Fruit fly (Drosophila melanogaster) whole organism, prepupa: ENCODE results near the gene CG14687.

Source experiments
- CG10669 ChIP-seq: fragments of 200-800 bp; sonication (Bioruptor generic); optimal IDR thresholded peaks from 3 replicates; lab custom pipeline; 2018; ENCODE audit warnings: missing biosample characterization, mild to moderate bottlenecking, missing genetic modification characterization, moderate library complexity
- CG11762 ChIP-seq: fragments of 200-800 bp; sonication (Bioruptor generic); optimal IDR thresholded peaks from 3 replicates; lab custom pipeline; 2016; ENCODE audit warnings: missing biosample characterization, missing genetic modification characterization; ENCODE audit not compliant: insufficient read depth
- CG11902 ChIP-seq: fragments of 200-800 bp; sonication (Bioruptor generic); optimal IDR thresholded peaks from 3 replicates; lab custom pipeline; 2016; ENCODE audit warnings: missing biosample characterization, missing genetic modification characterization
- CG15336 ChIP-seq: fragments of 200-800 bp; sonication (Bioruptor generic); IDR thresholded peaks from 2 replicates; pipeline ENCODE4 v1.3.6; 2022; ENCODE audit warnings: missing biosample characterization, missing genetic modification characterization
- CG32006 ChIP-seq: fragments of 200-800 bp; sonication (Bioruptor generic); optimal IDR thresholded peaks from 3 replicates; lab custom pipeline; 2017; ENCODE audit warnings: missing biosample characterization, mild to moderate bottlenecking, missing genetic modification characterization
- CG3919 ChIP-seq: fragments of 200-800 bp; sonication (Bioruptor generic); optimal IDR thresholded peaks from 3 replicates; lab custom pipeline; 2016; ENCODE audit warnings: missing biosample characterization, missing genetic modification characterization
- CG6163 ChIP-seq: fragments of 200-800 bp; sonication (Bioruptor generic); IDR thresholded peaks from 3 replicates; pipeline ENCODE4 v1.3.6; 2022; ENCODE audit warnings: missing biosample characterization, missing genetic modification characterization
- CG6276 ChIP-seq: fragments of 200-800 bp; sonication (Bioruptor generic); optimal IDR thresholded peaks from 2 replicates; lab custom pipeline; 2017; ENCODE audit warnings: missing biosample characterization, mild to moderate bottlenecking, missing genetic modification characterization
- CG6808 ChIP-seq: fragments of 200-800 bp; sonication (Bioruptor generic); optimal IDR thresholded peaks from 3 replicates; lab custom pipeline; 2017; ENCODE audit warnings: missing biosample characterization, missing genetic modification characterization, mild to moderate bottlenecking, moderate library complexity, missing genetic modification reagents
- CG6854 ChIP-seq: fragments of 200-800 bp; sonication (Bioruptor generic); optimal IDR thresholded peaks from 2 replicates; lab custom pipeline; 2017; ENCODE audit warnings: missing biosample characterization, mild to moderate bottlenecking, missing genetic modification characterization
- CG8119 ChIP-seq: fragments of 200-800 bp; sonication (Bioruptor generic); IDR thresholded peaks from 3 replicates; pipeline ENCODE4 v1.3.6; 2022; ENCODE audit warnings: missing biosample characterization, missing genetic modification characterization
- Eip75B ChIP-seq: fragments of 200-800 bp; sonication (Bioruptor generic); optimal IDR thresholded peaks from 3 replicates; lab custom pipeline; 2016; ENCODE audit warnings: missing biosample characterization, missing genetic modification characterization
- Eip78C ChIP-seq: fragments of 200-800 bp; sonication (Bioruptor generic); peaks from one replicate; lab custom pipeline; 2016; ENCODE audit warnings: missing biosample characterization, missing genetic modification characterization
- Eip93F ChIP-seq: fragments of 200-800 bp; sonication (Bioruptor generic); optimal IDR thresholded peaks from 2 replicates; lab custom pipeline; 2016; ENCODE audit warnings: missing biosample characterization, mild to moderate bottlenecking, missing genetic modification characterization
- Ets21C ChIP-seq: fragments of 200-800 bp; sonication (Bioruptor generic); optimal IDR thresholded peaks from 3 replicates; lab custom pipeline; 2016; ENCODE audit warnings: missing biosample characterization, missing genetic modification characterization
- Ets96B ChIP-seq: fragments of 200-800 bp; optimal IDR thresholded peaks from 2 replicates; lab custom pipeline; 2019; ENCODE audit warnings: missing biosample characterization, mild to moderate bottlenecking, missing genetic modification characterization, moderate library complexity
- Gug ChIP-seq: fragments of 200-800 bp; sonication (Bioruptor generic); IDR thresholded peaks from 2 replicates; pipeline ENCODE4 v1.3.6; 2022; ENCODE audit warnings: missing biosample characterization, missing genetic modification characterization
- Hr38 ChIP-seq: sonication (Bioruptor generic); optimal IDR thresholded peaks from 2 replicates; lab custom pipeline; 2016; ENCODE audit warnings: missing biosample characterization, missing genetic modification characterization
- Hr39 ChIP-seq: fragments of 200-800 bp; sonication (Bioruptor generic); optimal IDR thresholded peaks from 2 replicates; lab custom pipeline; 2016; ENCODE audit warnings: missing biosample characterization, missing genetic modification characterization
- Smox ChIP-seq: fragments of 200-800 bp; sonication (Bioruptor generic); optimal IDR thresholded peaks from 3 replicates; lab custom pipeline; 2016; ENCODE audit warnings: missing biosample characterization, missing genetic modification characterization
- Sox102F ChIP-seq: fragments of 200-800 bp; sonication (Bioruptor generic); optimal IDR thresholded peaks from 2 replicates; lab custom pipeline; 2016; ENCODE audit warnings: missing biosample characterization, mild to moderate bottlenecking, missing genetic modification characterization
- Sox14 ChIP-seq: fragments of 200-800 bp; sonication (Bioruptor generic); optimal IDR thresholded peaks from 3 replicates; lab custom pipeline; 2016; ENCODE audit warnings: missing biosample characterization, missing genetic modification characterization
- acj6 ChIP-seq: fragments of 200-800 bp; sonication (Bioruptor generic); optimal IDR thresholded peaks from 3 replicates; lab custom pipeline; 2016; ENCODE audit warnings: missing biosample characterization, missing genetic modification characterization
- cyc ChIP-seq: fragments of 200-800 bp; sonication (Bioruptor generic); optimal IDR thresholded peaks from 3 replicates; lab custom pipeline; 2016; ENCODE audit warnings: missing biosample characterization, missing genetic modification characterization
- dsx ChIP-seq: fragments of 200-800 bp; optimal IDR thresholded peaks from 3 replicates; lab custom pipeline; 2019; ENCODE audit warnings: missing biosample characterization, mild to moderate bottlenecking, missing genetic modification characterization, moderate library complexity; ENCODE audit not compliant: poor library complexity, severe bottlenecking
- eg ChIP-seq: fragments of 200-800 bp; sonication (Bioruptor generic); IDR thresholded peaks from 3 replicates; pipeline ENCODE4 v1.3.6; 2022; ENCODE audit warnings: missing biosample characterization, missing genetic modification characterization
- fd59A ChIP-seq: fragments of 200-800 bp; sonication (Bioruptor generic); optimal IDR thresholded peaks from 2 replicates; lab custom pipeline; 2017; ENCODE audit warnings: missing biosample characterization, mild to moderate bottlenecking, missing genetic modification characterization, missing genetic modification reagents
- fd85E ChIP-seq: fragments of 200-800 bp; sonication (Bioruptor generic); optimal IDR thresholded peaks from 3 replicates; lab custom pipeline; 2016; ENCODE audit warnings: missing biosample characterization, missing genetic modification characterization
- fkh ChIP-seq: fragments of 200-800 bp; sonication (Bioruptor generic); optimal IDR thresholded peaks from 3 replicates; lab custom pipeline; 2017; ENCODE audit warnings: missing biosample characterization, mild to moderate bottlenecking, missing genetic modification characterization, moderate library complexity
- net ChIP-seq: fragments of 200-800 bp; sonication (Bioruptor generic); optimal IDR thresholded peaks from 3 replicates; lab custom pipeline; 2016; ENCODE audit warnings: missing biosample characterization, missing genetic modification characterization
- pdm3 ChIP-seq: fragments of 200-800 bp; sonication (Bioruptor generic); optimal IDR thresholded peaks from 3 replicates; lab custom pipeline; 2016; ENCODE audit warnings: missing biosample characterization, missing genetic modification characterization
- ss ChIP-seq, 2 experiments: fragments of 200-800 bp; sonication (Bioruptor generic); optimal IDR thresholded peaks; 2 replicates in 1 of 2; 3 replicates in 1 of 2; lab custom pipeline; 2017 to 2018; ENCODE audit warnings: mild to moderate bottlenecking in 2 of 2, missing biosample characterization in 2 of 2, missing genetic modification characterization in 2 of 2, moderate library complexity in 1 of 2
- svp ChIP-seq: fragments of 200-800 bp; sonication (Bioruptor generic); peaks from one replicate; lab custom pipeline; 2016; ENCODE audit warnings: missing biosample characterization, missing genetic modification characterization
- topi ChIP-seq: fragments of 200-800 bp; sonication (Bioruptor generic); optimal IDR thresholded peaks from 3 replicates; lab custom pipeline; 2016; ENCODE audit warnings: missing biosample characterization, missing genetic modification characterization

Gene CG14687

DNA sequence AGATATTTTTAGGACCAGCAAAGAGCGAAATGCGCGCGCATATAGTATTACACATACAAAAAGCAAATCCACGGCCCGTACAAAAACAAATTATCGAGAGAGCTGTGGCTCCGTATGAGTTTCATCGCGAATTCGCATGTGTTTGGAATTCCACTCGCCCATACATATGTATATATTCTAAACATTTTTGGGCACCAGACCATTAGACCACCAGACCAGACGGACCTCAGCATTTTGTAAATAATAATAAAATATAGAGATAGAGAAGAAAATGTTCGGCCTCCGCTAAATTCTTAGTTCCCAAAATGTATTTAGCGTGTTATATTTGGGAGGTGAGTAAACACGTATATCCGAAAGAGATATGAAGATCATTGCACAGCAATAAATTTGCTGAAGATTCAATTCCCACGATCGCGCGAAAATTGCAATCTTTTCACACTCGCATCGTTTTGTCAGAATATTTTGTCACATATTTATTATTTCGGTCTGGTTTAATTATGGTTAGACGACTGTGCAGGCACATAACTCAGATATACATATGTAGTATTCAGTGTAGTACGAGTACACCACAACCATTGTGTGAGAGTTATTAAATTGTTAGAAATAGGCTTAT lies 16.6 kb upstream of the CG14687 start:
- TF ChIP-seq Smox (GFP tag; lab: Kevin White, UChicago), result no peak
- no peak for TF ChIP-seq CG15336 (GFP tag; lab: Robert Waterston, UW)
- no peak for TF ChIP-seq Ets96B (tag; lab: Kevin White, UChicago)

DNA sequence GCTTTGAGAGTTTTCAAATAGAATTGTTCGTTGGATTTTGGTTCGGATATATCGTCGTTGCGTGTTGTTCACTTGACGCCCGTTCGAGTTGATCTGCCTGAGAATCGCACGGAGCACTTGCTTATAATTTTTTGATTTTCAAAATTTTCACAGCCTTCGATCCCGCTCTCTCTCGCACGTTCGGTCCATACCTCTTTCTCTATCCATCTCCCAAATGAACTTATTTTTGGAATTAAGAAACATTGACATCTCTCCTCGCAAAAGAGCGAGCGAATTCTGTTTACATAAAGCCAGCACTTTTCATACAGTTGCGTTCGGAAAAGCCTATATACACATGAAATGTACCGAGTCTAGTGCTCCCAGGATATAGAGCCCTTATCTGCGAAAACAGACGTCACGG lies 15.4 kb upstream of the CG14687 start, which contains the start of the genes CG45076, CG45078 and fau:
CG45076 (minus strand) TSS at position 101 of the 400 bp plus-strand sequence.
CG45078 (minus strand) TSS at position 101 of the 400 bp plus-strand sequence.
fau (minus strand) TSS at position 101 of the 400 bp plus-strand sequence.
- TF ChIP-seq net (no peak), Eip78C (peak; percentile 49)

DNA sequence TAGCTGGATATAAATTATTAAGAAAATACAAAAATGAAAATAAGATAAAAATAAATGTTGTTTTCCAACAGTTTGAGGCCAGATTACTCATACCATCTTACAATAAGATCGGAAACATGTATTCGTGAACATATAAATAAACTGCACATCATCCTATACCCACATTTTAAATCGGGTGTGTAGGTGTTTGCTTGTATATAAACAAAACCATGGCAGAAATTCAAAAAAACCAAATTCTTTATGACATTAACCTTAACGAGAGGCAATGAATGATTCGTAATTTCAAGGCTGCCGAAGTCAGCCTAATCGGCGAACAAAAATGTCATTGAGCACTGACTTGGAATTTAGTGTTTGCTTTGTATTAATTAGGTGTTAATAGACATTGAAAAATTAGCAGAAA lies 14.6 kb upstream of the CG14687 start:
- TF ChIP-seq CG32006 (no peak), fkh (GFP tag; lab: Kevin White, UChicago) (no peak), Eip93F (GFP tag; lab: Kevin White, UChicago) (no peak), fd59A (GFP tag; lab: Kevin White, UChicago) (no peak), CG6276 (GFP tag; lab: Kevin White, UChicago) (no peak), CG8119 (no peak), eg (GFP tag; lab: Robert Waterston, UW) (no peak), Sox102F (GFP tag; lab: Kevin White, UChicago) (no peak), fd85E (no peak), pdm3 (GFP tag; lab: Kevin White, UChicago) (no peak), cyc (GFP tag; lab: Kevin White, UChicago) (no peak), CG6808 (GFP tag; lab: Kevin White, UChicago) (no peak), Hr38 (GFP tag; lab: Kevin White, UChicago) (no peak), ss (GFP tag; optimal IDR thresholded peaks at IDR 0.05; lab: Kevin White, UChicago) (no peak), Sox14 (GFP tag; lab: Kevin White, UChicago) (no peak), CG10669 (GFP tag; lab: Kevin White, UChicago) (no peak), Ets21C (GFP tag; lab: Kevin White, UChicago) (no peak)
- TF ChIP-seq, all 60 proteins: peak for 0

DNA sequence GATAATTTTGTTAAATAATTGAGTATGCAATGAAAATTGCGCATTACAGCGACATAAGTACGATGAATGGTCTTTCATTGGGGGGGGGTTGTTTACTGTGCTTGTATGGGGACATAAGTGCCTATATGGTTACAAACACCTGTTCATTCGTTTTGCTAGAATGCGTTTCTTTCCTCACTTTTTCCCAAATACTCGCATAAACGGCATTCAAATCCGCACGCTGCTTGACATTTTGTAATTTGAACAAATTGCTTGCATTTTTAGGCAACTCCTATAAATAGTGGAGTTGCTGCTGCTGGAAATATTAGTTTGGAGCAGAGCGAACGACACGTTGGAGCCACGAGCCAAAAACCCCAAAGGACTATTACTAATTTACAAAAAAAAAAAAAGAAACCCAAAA lies 13.4 kb upstream of the CG14687 start, which contains the start of gene Desi:
Desi (plus strand) TSS at position 301 of the 400 bp plus-strand sequence.
- TF ChIP-seq eg (GFP tag; lab: Robert Waterston, UW), result no peak
- no peak for TF ChIP-seq Hr39 (GFP tag; lab: Kevin White, UChicago)
- TF ChIP-seq CG6163 (GFP tag; lab: Robert Waterston, UW), result no peak
- TF ChIP-seq CG11902 (GFP tag; lab: Kevin White, UChicago), result no peak
- TF ChIP-seq svp (GFP tag; lab: Kevin White, UChicago), result no peak
- TF ChIP-seq acj6, result no peak
- TF ChIP-seq dsx, result no peak
- TF ChIP-seq net, result no peak
- TF ChIP-seq CG11762 (GFP tag; lab: Kevin White, UChicago), result no peak
- TF ChIP-seq Eip75B (GFP tag; lab: Kevin White, UChicago), result no peak
- TF ChIP-seq Eip93F (GFP tag; lab: Kevin White, UChicago), result no peak
- TF ChIP-seq topi, result no peak
- TF ChIP-seq Sox14 (GFP tag; lab: Kevin White, UChicago), result no peak
- TF ChIP-seq ss (GFP tag; optimal IDR thresholded peaks at IDR 0.05; lab: Kevin White, UChicago), result no peak
- TF ChIP-seq Sox102F (GFP tag; lab: Kevin White, UChicago), result no peak
- no peak for TF ChIP-seq CG3919 (GFP tag; lab: Kevin White, UChicago)
- TF ChIP-seq Smox (GFP tag; lab: Kevin White, UChicago), result no peak
- no peak for TF ChIP-seq Gug (GFP tag; lab: Robert Waterston, UW)
- no peak for TF ChIP-seq CG6854 (GFP tag; lab: Kevin White, UChicago)
- no peak for TF ChIP-seq Ets96B (tag; lab: Kevin White, UChicago)
